Worm (Caenorhabditis elegans) whole organism, L4 larva: Measurements from ENCODE around the gene ceh-74.

ENCODE experiments used
- R02D3.7 ChIP-seq: fragments of 150-350 bp; sonication (generic microtip); optimal IDR thresholded peaks from 3 replicates; lab custom pipeline; 2014; ENCODE audit warnings: missing biosample characterization, missing genetic modification characterization
- T20F7.1 ChIP-seq: fragments of 200-800 bp; sonication (Bioruptor generic); optimal IDR thresholded peaks from 2 replicates; lab custom pipeline; 2018; ENCODE audit warnings: mild to moderate bottlenecking, missing genetic modification characterization, missing compliant biosample characterization
- Y105C5A.15 ChIP-seq: fragments of 200-800 bp; sonication (Bioruptor generic); IDR thresholded peaks from 2 replicates; pipeline ENCODE4 v1.3.6; 2022; ENCODE audit warnings: missing genetic modification characterization, missing compliant biosample characterization
- Y48G9A.11 ChIP-seq: fragments of 200-800 bp; sonication (Bioruptor generic); IDR thresholded peaks from 2 replicates; pipeline ENCODE4 v1.3.6; 2022; ENCODE audit warnings: missing genetic modification reagents, missing genetic modification characterization, missing compliant biosample characterization
- Y75B8A.6 ChIP-seq: fragments of 200-800 bp; sonication (Bioruptor generic); IDR thresholded peaks from 2 replicates; pipeline ENCODE4 v1.3.6; 2022; ENCODE audit warnings: missing genetic modification reagents, missing genetic modification characterization, missing compliant biosample characterization
- ZK337.2 ChIP-seq: fragments of 200-800 bp; sonication (Bioruptor generic); IDR thresholded peaks from 2 replicates; pipeline ENCODE4 v1.3.6; 2022; ENCODE audit warnings: missing genetic modification reagents, missing genetic modification characterization, missing compliant biosample characterization
- ZK546.5 ChIP-seq, 2 experiments: sonication (generic microtip); optimal IDR thresholded peaks; 2 replicates each; lab custom pipeline; 2017; ENCODE audit warnings: missing biosample characterization in 2 of 2, missing genetic modification characterization in 2 of 2
- aha-1 ChIP-seq: fragments of 150-350 bp; peaks from one replicate; lab custom pipeline; 2014; ENCODE audit warnings: missing biosample characterization, missing genetic modification characterization
- attf-4 ChIP-seq: sonication (generic microtip); optimal IDR thresholded peaks from 3 replicates; lab custom pipeline; 2017; ENCODE audit warnings: missing biosample characterization, missing genetic modification characterization
- ceh-20 ChIP-seq: fragments of 200-800 bp; sonication (Bioruptor generic); IDR thresholded peaks from 2 replicates; pipeline ENCODE4 v1.3.6; 2022; ENCODE audit warnings: missing genetic modification reagents, missing genetic modification characterization, missing compliant biosample characterization
- ceh-28 ChIP-seq: fragments of 150-350 bp; optimal IDR thresholded peaks from 2 replicates; lab custom pipeline; 2014; ENCODE audit warnings: missing biosample characterization, missing genetic modification reagents, missing genetic modification characterization
- cey-2 ChIP-seq: sonication (generic microtip); optimal IDR thresholded peaks from 3 replicates; lab custom pipeline; 2017; ENCODE audit warnings: missing genetic modification characterization, mild to moderate bottlenecking, missing compliant biosample characterization, antibody characterized with exemption, borderline replicate concordance; ENCODE audit not compliant: insufficient read depth
- daf-19 ChIP-seq: fragments of 200-800 bp; sonication (Bioruptor generic); conservative IDR thresholded peaks from 2 replicates; pipeline ENCODE4 v1.3.6; 2022; ENCODE audit warnings: missing genetic modification characterization, missing compliant biosample characterization
- dmd-8 ChIP-seq: fragments of 200-800 bp; sonication (Bioruptor generic); IDR thresholded peaks from 2 replicates; pipeline ENCODE4 v1.3.6; 2022; ENCODE audit warnings: missing genetic modification characterization, missing compliant biosample characterization
- duxl-1 ChIP-seq: sonication (generic microtip); optimal IDR thresholded peaks from 2 replicates; lab custom pipeline; 2016; ENCODE audit warnings: mild to moderate bottlenecking, missing genetic modification characterization, moderate library complexity, missing compliant biosample characterization; ENCODE audit not compliant: poor library complexity
- egl-43 ChIP-seq: fragments of 200-800 bp; sonication (Bioruptor generic); IDR thresholded peaks from 2 replicates; pipeline ENCODE4 v1.3.6; 2022; ENCODE audit warnings: missing genetic modification reagents, missing genetic modification characterization, missing compliant biosample characterization
- fkh-10 ChIP-seq: fragments of 150-350 bp; optimal IDR thresholded peaks from 2 replicates; lab custom pipeline; 2014; ENCODE audit warnings: missing biosample characterization, missing genetic modification reagents, missing genetic modification characterization
- gei-8 ChIP-seq: fragments of 200-800 bp; sonication (Bioruptor generic); optimal IDR thresholded peaks from 2 replicates; lab custom pipeline; 2018; ENCODE audit warnings: mild to moderate bottlenecking, missing genetic modification characterization, missing compliant biosample characterization
- hlh-30 ChIP-seq: sonication (generic microtip); optimal IDR thresholded peaks from 2 replicates; lab custom pipeline; 2017; ENCODE audit warnings: antibody characterized with exemption, mild to moderate bottlenecking, missing genetic modification characterization, missing compliant biosample characterization; ENCODE audit not compliant: insufficient read depth
- hmg-1.1 ChIP-seq: fragments of 200-800 bp; sonication (Bioruptor generic); IDR thresholded peaks from 2 replicates; pipeline ENCODE4 v1.3.6; 2022; ENCODE audit warnings: missing genetic modification reagents, missing genetic modification characterization, missing compliant biosample characterization
- jun-1 ChIP-seq: fragments of 150-350 bp; optimal IDR thresholded peaks from 2 replicates; lab custom pipeline; 2014; ENCODE audit warnings: missing biosample characterization, missing genetic modification reagents, missing genetic modification characterization
- lin-13 ChIP-seq: fragments of 150-350 bp; optimal IDR thresholded peaks from 2 replicates; lab custom pipeline; 2014; ENCODE audit warnings: missing biosample characterization, missing genetic modification reagents, missing genetic modification characterization
- lin-15B ChIP-seq: fragments of 150-350 bp; sonication (generic microtip); optimal IDR thresholded peaks from 3 replicates; lab custom pipeline; 2014; ENCODE audit warnings: missing biosample characterization, missing genetic modification characterization
- lin-29 ChIP-seq: fragments of 200-800 bp; sonication (Bioruptor generic); IDR thresholded peaks from 2 replicates; pipeline ENCODE4 v1.3.6; 2022; ENCODE audit warnings: missing genetic modification reagents, missing genetic modification characterization, missing compliant biosample characterization
- lin-38 ChIP-seq: fragments of 200-800 bp; sonication (Bioruptor generic); IDR thresholded peaks from 2 replicates; pipeline ENCODE4 v1.3.6; 2022; ENCODE audit warnings: missing genetic modification reagents, missing genetic modification characterization, missing compliant biosample characterization
- lin-39 ChIP-seq: fragments of 150-350 bp; optimal IDR thresholded peaks from 2 replicates; lab custom pipeline; 2014; ENCODE audit warnings: missing biosample characterization, missing genetic modification reagents, missing genetic modification characterization
- lir-3 ChIP-seq: sonication (generic microtip); optimal IDR thresholded peaks from 2 replicates; lab custom pipeline; 2016; ENCODE audit warnings: mild to moderate bottlenecking, missing genetic modification characterization, missing compliant biosample characterization
- mdl-1 ChIP-seq, 2 experiments: fragments of 150-350 bp in 1 of 2; sonication (generic microtip) in 1 of 2; optimal IDR thresholded peaks; 2 replicates each; lab custom pipeline; 2014 to 2017; ENCODE audit warnings: missing biosample characterization in 2 of 2, missing genetic modification characterization in 2 of 2
- mdt-29 ChIP-seq: fragments of 200-800 bp; sonication (Bioruptor generic); IDR thresholded peaks from 2 replicates; pipeline ENCODE4 v1.3.6; 2022; ENCODE audit warnings: missing genetic modification reagents, missing genetic modification characterization, missing compliant biosample characterization
- mep-1 ChIP-seq: fragments of 150-350 bp; sonication (generic microtip); optimal IDR thresholded peaks from 3 replicates; lab custom pipeline; 2014; ENCODE audit warnings: missing biosample characterization, missing genetic modification characterization
- mes-2 ChIP-seq: sonication (generic microtip); optimal IDR thresholded peaks from 2 replicates; lab custom pipeline; 2016; ENCODE audit warnings: missing genotype, mild to moderate bottlenecking, missing genetic modification characterization, missing compliant biosample characterization; ENCODE audit not compliant: poor library complexity, severe bottlenecking
- nhr-10 ChIP-seq: fragments of 150-350 bp; optimal IDR thresholded peaks from 2 replicates; lab custom pipeline; 2014; ENCODE audit warnings: missing biosample characterization, missing genetic modification characterization
- nhr-102 ChIP-seq: sonication (generic microtip); optimal IDR thresholded peaks from 2 replicates; lab custom pipeline; 2016; ENCODE audit warnings: mild to moderate bottlenecking, missing genetic modification characterization, moderate library complexity, missing compliant biosample characterization
- nhr-111 ChIP-seq: fragments of 200-800 bp; sonication (Bioruptor generic); optimal IDR thresholded peaks from 2 replicates; lab custom pipeline; 2018; ENCODE audit warnings: mild to moderate bottlenecking, missing genetic modification characterization, missing compliant biosample characterization
- nhr-237 ChIP-seq: sonication (generic microtip); optimal IDR thresholded peaks from 2 replicates; lab custom pipeline; 2017; ENCODE audit warnings: missing biosample characterization, missing genetic modification characterization
- nhr-28 ChIP-seq: fragments of 150-350 bp; optimal IDR thresholded peaks from 2 replicates; lab custom pipeline; 2014; ENCODE audit warnings: missing biosample characterization, missing genetic modification characterization
- nhr-48 ChIP-seq: sonication (generic microtip); optimal IDR thresholded peaks from 2 replicates; lab custom pipeline; 2016; ENCODE audit warnings: mild to moderate bottlenecking, missing genetic modification characterization, missing compliant biosample characterization
- pqm-1 ChIP-seq: sonication (generic microtip); optimal IDR thresholded peaks from 2 replicates; lab custom pipeline; 2017; ENCODE audit warnings: missing biosample characterization, missing genetic modification characterization
- rbr-2 ChIP-seq: sonication (generic microtip); optimal IDR thresholded peaks from 2 replicates; lab custom pipeline; 2016; ENCODE audit warnings: missing genotype, missing genetic modification characterization, missing compliant biosample characterization
- saeg-2 ChIP-seq: fragments of 200-800 bp; sonication (Bioruptor generic); IDR thresholded peaks from 2 replicates; pipeline ENCODE4 v1.3.6; 2022; ENCODE audit warnings: missing genetic modification reagents, missing genetic modification characterization, missing compliant biosample characterization
- snpc-4 ChIP-seq: fragments of 150-350 bp; optimal IDR thresholded peaks from 2 replicates; lab custom pipeline; 2014; ENCODE audit warnings: missing biosample characterization, missing genetic modification characterization
- unc-39 ChIP-seq: sonication (generic microtip); optimal IDR thresholded peaks from 2 replicates; lab custom pipeline; 2017; ENCODE audit warnings: missing biosample characterization, missing genetic modification characterization
- unc-62 ChIP-seq, 3 experiments: fragments of 150-350 bp in 1 of 3; sonication (generic microtip); optimal IDR thresholded peaks in 2 of 3; peaks in 1 of 3; 1 replicate in 1 of 3; 2 replicates in 2 of 3; lab custom pipeline; 2014 to 2017; ENCODE audit warnings: missing biosample characterization in 3 of 3, missing genetic modification characterization in 3 of 3, missing genetic modification reagents in 3 of 3, missing genotype in 1 of 3
- zfp-3 ChIP-seq: fragments of 200-800 bp; sonication (Bioruptor generic); conservative IDR thresholded peaks from 2 replicates; pipeline ENCODE4 v1.3.6; 2022; ENCODE audit warnings: missing genetic modification reagents, missing genetic modification characterization, missing compliant biosample characterization
- zip-11 ChIP-seq: fragments of 200-800 bp; sonication (Bioruptor generic); IDR thresholded peaks from 2 replicates; pipeline ENCODE4 v1.3.6; 2022; ENCODE audit warnings: missing genetic modification characterization, missing compliant biosample characterization
- zip-2 ChIP-seq: fragments of 150-350 bp; optimal IDR thresholded peaks from 2 replicates; lab custom pipeline; 2014; ENCODE audit warnings: missing biosample characterization, missing genetic modification characterization

The ceh-74 gene

DNA sequence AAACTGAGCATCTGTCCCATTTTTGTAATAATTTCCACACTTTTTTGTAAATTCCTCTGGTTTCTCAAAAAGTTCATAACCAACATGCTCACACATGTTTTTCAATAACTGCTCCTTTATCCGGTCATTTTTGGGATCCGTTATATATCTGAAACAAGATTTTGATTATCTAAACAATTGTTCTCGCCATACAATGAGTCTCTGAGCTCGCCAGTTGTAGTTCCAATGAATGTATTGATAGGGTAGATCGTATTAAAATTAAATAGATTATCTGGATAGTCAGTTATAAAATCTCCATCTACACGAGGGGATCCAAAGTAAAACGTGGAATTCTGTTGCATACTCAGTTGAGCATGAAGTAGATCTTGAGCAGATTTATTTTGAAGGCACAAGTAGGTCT lies 1.3 kb upstream of the ceh-74 start:
- no peak for TF ChIP-seq cey-2 (tag; lab: Kevin White, UChicago)
- peak in 1 of 2 experiments; percentile 92 for TF ChIP-seq unc-62 (GFP tag; optimal IDR thresholded peaks at IDR 0.05 in 1 of 2; lab: Kevin White, UChicago)
- TF ChIP-seq unc-62 (tag; optimal IDR thresholded peaks at IDR 0.05; lab: Kevin White, UChicago): no peak
- TF ChIP-seq, all 104 proteins: peak for 1

DNA sequence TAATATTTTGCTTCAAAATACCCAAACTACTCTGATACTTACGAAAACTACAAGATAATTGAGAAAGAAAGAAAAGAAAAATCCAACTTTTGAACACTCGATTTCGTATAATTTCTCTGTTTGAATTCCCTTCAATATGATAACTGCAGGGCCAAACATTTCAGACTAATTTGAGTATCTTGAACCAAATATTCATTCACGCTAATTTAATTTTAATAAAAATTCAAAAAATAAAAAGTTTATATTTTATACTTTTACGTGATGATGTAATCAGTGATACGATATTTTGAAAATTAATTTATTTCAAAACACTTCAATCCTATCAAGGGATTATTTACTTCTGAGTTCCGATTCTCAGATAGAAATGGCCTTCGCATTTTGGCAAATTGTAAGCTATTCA lies 2.1 kb downstream of the ceh-74 start, which contains the start of gene ZC376.8:
TSS of gene ZC376.8 (plus strand) at position 301 of the 400 bp plus-strand sequence.
- TF ChIP-seq egl-43 (GFP tag; lab: Robert Waterston, UW): no peak
- TF ChIP-seq aha-1: peak; percentile 24

- TF ChIP-seq nhr-102 (no peak), aha-1 (peak; percentile 3), Y105C5A.15 (no peak)
- TF ChIP-seq, all 104 proteins: peak for 1
These were observed 5.0 kb downstream of the ceh-74 start, which contains the start of gene cest-2.3 for ce11 chrV:14182860-14183259. Gene cest-2.3 (minus strand): TSS chrV:14182960.

DNA sequence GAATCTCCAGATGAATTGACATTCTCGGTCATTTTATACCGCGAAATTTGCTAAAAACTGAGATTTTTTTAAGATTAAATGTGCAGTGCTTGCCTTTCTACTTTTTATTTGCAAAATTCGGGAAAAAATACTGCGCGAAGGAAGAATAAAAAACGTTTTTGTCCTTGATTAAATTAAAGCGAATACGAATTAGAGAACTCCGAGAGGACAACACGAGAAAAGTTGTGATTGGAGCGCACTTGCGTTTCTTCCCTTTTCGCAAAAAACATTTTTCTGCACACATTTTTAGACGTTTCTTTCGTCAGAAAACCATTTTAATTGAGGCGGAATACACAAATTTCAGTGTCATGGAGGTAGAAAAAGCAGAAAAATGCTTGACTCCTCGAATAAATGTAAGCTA lies 7.6 kb downstream of the ceh-74 start, which contains the start of the genes trm-1 and ints-2:
TSS of gene trm-1 (minus strand) at position 175 of the 400 bp plus-strand sequence.
TSS of gene ints-2 (plus strand) at position 249 of the 400 bp plus-strand sequence.
- TF ChIP-seq T20F7.1 (GFP tag; lab: Kevin White, UChicago) (peak; percentile 63), mep-1 (no peak), saeg-2 (GFP tag; lab: Robert Waterston, UW) (no peak), nhr-28 (tag; lab: Kevin White, UChicago) (peak; percentile 28), lir-3 (tag; lab: Kevin White, UChicago) (no peak), zip-11 (no peak), mdl-1 (tag; optimal IDR thresholded peaks at IDR 0.05; lab: Kevin White, UChicago) (no peak), dmd-8 (GFP tag; lab: Robert Waterston, UW) (no peak), Y105C5A.15 (no peak), hlh-30 (tag; lab: Kevin White, UChicago) (no peak), Y48G9A.11 (GFP tag; lab: Robert Waterston, UW) (no peak), R02D3.7 (tag; lab: Kevin White, UChicago) (no peak), fkh-10 (peak; percentile 28), lin-15B (tag; lab: Kevin White, UChicago) (peak; percentile 83), nhr-237 (tag; lab: Kevin White, UChicago) (no peak), mes-2 (tag; lab: Kevin White, UChicago) (peak; percentile 85), zip-2 (tag; lab: Kevin White, UChicago) (no peak), jun-1 (tag; lab: Kevin White, UChicago) (no peak), unc-39 (tag; lab: Kevin White, UChicago) (no peak), hmg-1.1 (GFP tag; lab: Robert Waterston, UW) (peak; percentile 38; the same call in 1 of the 2 replicates), lin-13 (GFP tag; lab: Kevin White, UChicago) (no peak), zfp-3 (GFP tag; lab: Robert Waterston, UW) (no peak), rbr-2 (tag; lab: Kevin White, UChicago) (peak; percentile 53), pqm-1 (no peak), daf-19 (GFP tag; lab: Robert Waterston, UW) (no peak), attf-4 (no peak), mdt-29 (no peak), nhr-10 (tag; lab: Kevin White, UChicago) (no peak), lin-29 (GFP tag; lab: Robert Waterston, UW) (no peak), gei-8 (GFP tag; lab: Kevin White, UChicago) (no peak), ZK546.5 (tag; optimal IDR thresholded peaks at IDR 0.05; lab: Kevin White, UChicago) (no peak), Y75B8A.6 (GFP tag; lab: Robert Waterston, UW) (no peak), lin-38 (GFP tag; lab: Robert Waterston, UW) (peak; percentile 97), ZK337.2 (no peak), ceh-20 (GFP tag; lab: Robert Waterston, UW) (no peak), nhr-111 (GFP tag; lab: Kevin White, UChicago) (no peak), lin-39 (tag; lab: Kevin White, UChicago) (no peak), duxl-1 (tag; lab: Kevin White, UChicago) (no peak), ceh-28 (tag; lab: Kevin White, UChicago) (no peak), snpc-4 (tag; lab: Kevin White, UChicago) (no peak), nhr-48 (tag; lab: Kevin White, UChicago) (no peak)
